Worm (Caenorhabditis elegans): ENCODE data around the gene dod-6.

- TF ChIP-seq ama-1 (optimal IDR thresholded peaks at IDR 0.05) (no peak), ama-1 (GFP tag; optimal IDR thresholded peaks at IDR 0.05) (no peak), unc-62 (GFP tag; optimal IDR thresholded peaks at IDR 0.05) (no peak), somi-1 (GFP tag; optimal IDR thresholded peaks at IDR 0.05) (no peak), aptf-2 (GFP tag; conservative IDR thresholded peaks at IDR 0.05) (no peak), C17E4.6 (GFP tag; IDR thresholded peaks at IDR 0.05) (no peak), nhr-27 (tag; optimal IDR thresholded peaks at IDR 0.05) (no peak), ztf-3 (GFP tag; optimal IDR thresholded peaks at IDR 0.05) (no peak), nfya-1 (tag; optimal IDR thresholded peaks at IDR 0.05; ENCODE audit: borderline replicate concordance, insufficient read depth) (no peak)
Observed at ce11 chrIII:10156269-10156668, 41.2 kb upstream of the dod-6 start.

Data from whole organism, young adult.